1 fruit fly cellular context compared by ENCODE assay signal in genomic region chr3R:13596409-13596808, dm6.
TF ChIP-seq lines count a peak whose summit lies in the region.

No protein-coding gene starts in this region.

TF ChIP-seq in whole organism, embryonic, 481 proteins besides CTCF, POLR2A, EP300 and RAD21 (continued from another document):
- TF ChIP-seq CG3281 (GFP tag; optimal IDR thresholded peaks at IDR 0.05; lab: Kevin White, UChicago) (peak; percentile 14), CG11560 (tag; IDR thresholded peaks at IDR 0.05; lab: Robert Waterston, UW) (0 out of 3 replicates have a peak, but pooled peaks have one; percentile 13), CG6689 (GFP tag; IDR thresholded peaks at IDR 0.05; lab: Robert Waterston, UW) (peak; percentile 40; the same call in 1 of the 2 replicates), sens (GFP tag; lab: Kevin White, UChicago) (no peak), wek (GFP tag; optimal IDR thresholded peaks at IDR 0.05; lab: Kevin White, UChicago) (no peak), tgo (GFP tag; IDR thresholded peaks at IDR 0.05; lab: Robert Waterston, UW) (peak; percentile 48; the same call in 2 of the 3 replicates), gem (tag; optimal IDR thresholded peaks at IDR 0.05; lab: Kevin White, UChicago) (peak; percentile 50), vvl (GFP tag; IDR thresholded peaks at IDR 0.05; lab: Robert Waterston, UW) (peak; percentile 15; the same call in 1 of the 2 replicates), CG1603 (tag; optimal IDR thresholded peaks at IDR 0.05; lab: Kevin White, UChicago) (peak; percentile 6), unpg (GFP tag; optimal IDR thresholded peaks at IDR 0.05; lab: Kevin White, UChicago) (peak; percentile 30), zfh2 (GFP tag; optimal IDR thresholded peaks at IDR 0.05; lab: Kevin White, UChicago) (no peak), prd (optimal IDR thresholded peaks at IDR 0.05; lab: Kevin White, UChicago) (no peak), prd (GFP tag; IDR thresholded peaks at IDR 0.05; lab: Robert Waterston, UW) (0 out of 3 replicates have a peak, but pooled peaks have one; percentile 15), tap (tag; optimal IDR thresholded peaks at IDR 0.05; lab: Kevin White, UChicago) (no peak), pzg (GFP tag; optimal IDR thresholded peaks at IDR 0.05; lab: Kevin White, UChicago) (no peak)
